Fruit fly (Drosophila melanogaster) whole organism, prepupa: ENCODE data around the gene TfIIFalpha.

Experiments used
- Blimp-1 ChIP-seq: fragments of 200-800 bp; sonication (Bioruptor generic); optimal IDR thresholded peaks from 3 replicates; lab custom pipeline; 2017; ENCODE audit warnings: missing biosample characterization, missing genetic modification characterization, mild to moderate bottlenecking, moderate library complexity, missing genetic modification reagents
- CG10669 ChIP-seq: fragments of 200-800 bp; sonication (Bioruptor generic); optimal IDR thresholded peaks from 3 replicates; lab custom pipeline; 2018; ENCODE audit warnings: missing biosample characterization, mild to moderate bottlenecking, missing genetic modification characterization, moderate library complexity
- CG11294 ChIP-seq: fragments of 200-800 bp; sonication (Bioruptor generic); IDR thresholded peaks from 2 replicates; pipeline ENCODE4 v1.3.6; 2022; ENCODE audit warnings: missing biosample characterization, missing genetic modification characterization
- CG15336 ChIP-seq: fragments of 200-800 bp; sonication (Bioruptor generic); IDR thresholded peaks from 2 replicates; pipeline ENCODE4 v1.3.6; 2022; ENCODE audit warnings: missing biosample characterization, missing genetic modification characterization
- CG1621 ChIP-seq: fragments of 200-800 bp; sonication (Bioruptor generic); optimal IDR thresholded peaks from 3 replicates; lab custom pipeline; 2018; ENCODE audit warnings: missing biosample characterization, mild to moderate bottlenecking, missing genetic modification characterization
- CG16779 ChIP-seq: fragments of 200-800 bp; sonication (Bioruptor generic); optimal IDR thresholded peaks from 3 replicates; lab custom pipeline; 2017; ENCODE audit warnings: missing biosample characterization, mild to moderate bottlenecking, missing genetic modification characterization
- CG3032 ChIP-seq: fragments of 200-800 bp; optimal IDR thresholded peaks from 2 replicates; lab custom pipeline; 2019; ENCODE audit warnings: missing biosample characterization, mild to moderate bottlenecking, missing genetic modification characterization, moderate library complexity
- CG31627 ChIP-seq: fragments of 200-800 bp; sonication (Bioruptor generic); optimal IDR thresholded peaks from 3 replicates; lab custom pipeline; 2016; ENCODE audit warnings: missing biosample characterization, missing genetic modification characterization
- CG32006 ChIP-seq: fragments of 200-800 bp; sonication (Bioruptor generic); optimal IDR thresholded peaks from 3 replicates; lab custom pipeline; 2017; ENCODE audit warnings: missing biosample characterization, mild to moderate bottlenecking, missing genetic modification characterization
- CG3919 ChIP-seq: fragments of 200-800 bp; sonication (Bioruptor generic); optimal IDR thresholded peaks from 3 replicates; lab custom pipeline; 2016; ENCODE audit warnings: missing biosample characterization, missing genetic modification characterization
- CG4318 ChIP-seq: fragments of 200-800 bp; sonication (Bioruptor generic); optimal IDR thresholded peaks from 3 replicates; lab custom pipeline; 2017; ENCODE audit warnings: missing biosample characterization, mild to moderate bottlenecking, missing genetic modification characterization
- CG6276 ChIP-seq: fragments of 200-800 bp; sonication (Bioruptor generic); optimal IDR thresholded peaks from 2 replicates; lab custom pipeline; 2017; ENCODE audit warnings: missing biosample characterization, mild to moderate bottlenecking, missing genetic modification characterization
- CG6792 ChIP-seq: fragments of 200-800 bp; sonication (Bioruptor generic); optimal IDR thresholded peaks from 3 replicates; lab custom pipeline; 2016; ENCODE audit warnings: missing biosample characterization, missing genetic modification characterization
- CG6854 ChIP-seq: fragments of 200-800 bp; sonication (Bioruptor generic); optimal IDR thresholded peaks from 2 replicates; lab custom pipeline; 2017; ENCODE audit warnings: missing biosample characterization, mild to moderate bottlenecking, missing genetic modification characterization
- CG7368 ChIP-seq: fragments of 200-800 bp; sonication (Bioruptor generic); optimal IDR thresholded peaks from 3 replicates; lab custom pipeline; 2016; ENCODE audit warnings: missing biosample characterization, missing genetic modification characterization
- CG8119 ChIP-seq: fragments of 200-800 bp; sonication (Bioruptor generic); IDR thresholded peaks from 3 replicates; pipeline ENCODE4 v1.3.6; 2022; ENCODE audit warnings: missing biosample characterization, missing genetic modification characterization
- CG8319 ChIP-seq: fragments of 200-800 bp; sonication (Bioruptor generic); optimal IDR thresholded peaks from 3 replicates; lab custom pipeline; 2016; ENCODE audit warnings: missing biosample characterization, missing genetic modification characterization
- Eip75B ChIP-seq: fragments of 200-800 bp; sonication (Bioruptor generic); optimal IDR thresholded peaks from 3 replicates; lab custom pipeline; 2016; ENCODE audit warnings: missing biosample characterization, missing genetic modification characterization
- Eip78C ChIP-seq: fragments of 200-800 bp; sonication (Bioruptor generic); peaks from one replicate; lab custom pipeline; 2016; ENCODE audit warnings: missing biosample characterization, missing genetic modification characterization
- Ets21C ChIP-seq: fragments of 200-800 bp; sonication (Bioruptor generic); optimal IDR thresholded peaks from 3 replicates; lab custom pipeline; 2016; ENCODE audit warnings: missing biosample characterization, missing genetic modification characterization
- Ets96B ChIP-seq: fragments of 200-800 bp; optimal IDR thresholded peaks from 2 replicates; lab custom pipeline; 2019; ENCODE audit warnings: missing biosample characterization, mild to moderate bottlenecking, missing genetic modification characterization, moderate library complexity
- Gug ChIP-seq: fragments of 200-800 bp; sonication (Bioruptor generic); IDR thresholded peaks from 2 replicates; pipeline ENCODE4 v1.3.6; 2022; ENCODE audit warnings: missing biosample characterization, missing genetic modification characterization
- Hr38 ChIP-seq: sonication (Bioruptor generic); optimal IDR thresholded peaks from 2 replicates; lab custom pipeline; 2016; ENCODE audit warnings: missing biosample characterization, missing genetic modification characterization
- Hr4 ChIP-seq: fragments of 200-800 bp; sonication (Bioruptor generic); optimal IDR thresholded peaks from 3 replicates; lab custom pipeline; 2016; ENCODE audit warnings: missing biosample characterization, missing genetic modification characterization
- Lpt ChIP-seq: fragments of 200-800 bp; sonication (Bioruptor generic); optimal IDR thresholded peaks from 3 replicates; lab custom pipeline; 2016; ENCODE audit warnings: missing biosample characterization, missing genetic modification characterization
- Met ChIP-seq: fragments of 200-800 bp; sonication (Bioruptor generic); optimal IDR thresholded peaks from 3 replicates; lab custom pipeline; 2016; ENCODE audit warnings: missing biosample characterization, missing genetic modification characterization
- OdsH ChIP-seq: fragments of 200-800 bp; sonication (Bioruptor generic); optimal IDR thresholded peaks from 3 replicates; lab custom pipeline; 2016; ENCODE audit warnings: missing biosample characterization, missing genetic modification characterization
- Smox ChIP-seq: fragments of 200-800 bp; sonication (Bioruptor generic); optimal IDR thresholded peaks from 3 replicates; lab custom pipeline; 2016; ENCODE audit warnings: missing biosample characterization, missing genetic modification characterization
- Sox102F ChIP-seq: fragments of 200-800 bp; sonication (Bioruptor generic); optimal IDR thresholded peaks from 2 replicates; lab custom pipeline; 2016; ENCODE audit warnings: missing biosample characterization, mild to moderate bottlenecking, missing genetic modification characterization
- Sox14 ChIP-seq: fragments of 200-800 bp; sonication (Bioruptor generic); optimal IDR thresholded peaks from 3 replicates; lab custom pipeline; 2016; ENCODE audit warnings: missing biosample characterization, missing genetic modification characterization
- Sox15 ChIP-seq: fragments of 200-800 bp; sonication (Bioruptor generic); optimal IDR thresholded peaks from 3 replicates; lab custom pipeline; 2016; ENCODE audit warnings: missing biosample characterization, missing genetic modification characterization
- achi ChIP-seq: fragments of 200-800 bp; sonication (Bioruptor generic); optimal IDR thresholded peaks from 3 replicates; lab custom pipeline; 2016; ENCODE audit warnings: missing biosample characterization, missing genetic modification characterization
- cyc ChIP-seq: fragments of 200-800 bp; sonication (Bioruptor generic); optimal IDR thresholded peaks from 3 replicates; lab custom pipeline; 2016; ENCODE audit warnings: missing biosample characterization, missing genetic modification characterization
- dac ChIP-seq: fragments of 200-800 bp; sonication (Bioruptor generic); optimal IDR thresholded peaks from 2 replicates; lab custom pipeline; 2017; ENCODE audit warnings: missing biosample characterization, mild to moderate bottlenecking, missing genetic modification characterization
- dsx ChIP-seq: fragments of 200-800 bp; optimal IDR thresholded peaks from 3 replicates; lab custom pipeline; 2019; ENCODE audit warnings: missing biosample characterization, mild to moderate bottlenecking, missing genetic modification characterization, moderate library complexity; ENCODE audit not compliant: poor library complexity, severe bottlenecking
- eg ChIP-seq: fragments of 200-800 bp; sonication (Bioruptor generic); IDR thresholded peaks from 3 replicates; pipeline ENCODE4 v1.3.6; 2022; ENCODE audit warnings: missing biosample characterization, missing genetic modification characterization
- fd59A ChIP-seq: fragments of 200-800 bp; sonication (Bioruptor generic); optimal IDR thresholded peaks from 2 replicates; lab custom pipeline; 2017; ENCODE audit warnings: missing biosample characterization, mild to moderate bottlenecking, missing genetic modification characterization, missing genetic modification reagents
- fd85E ChIP-seq: fragments of 200-800 bp; sonication (Bioruptor generic); optimal IDR thresholded peaks from 3 replicates; lab custom pipeline; 2016; ENCODE audit warnings: missing biosample characterization, missing genetic modification characterization
- fkh ChIP-seq: fragments of 200-800 bp; sonication (Bioruptor generic); optimal IDR thresholded peaks from 3 replicates; lab custom pipeline; 2017; ENCODE audit warnings: missing biosample characterization, mild to moderate bottlenecking, missing genetic modification characterization, moderate library complexity
- lz ChIP-seq: fragments of 200-800 bp; sonication (Bioruptor generic); optimal IDR thresholded peaks from 3 replicates; lab custom pipeline; 2016; ENCODE audit warnings: missing biosample characterization, missing genetic modification characterization
- pdm3 ChIP-seq: fragments of 200-800 bp; sonication (Bioruptor generic); optimal IDR thresholded peaks from 3 replicates; lab custom pipeline; 2016; ENCODE audit warnings: missing biosample characterization, missing genetic modification characterization
- salr ChIP-seq, 2 experiments: fragments of 200-800 bp; sonication (Bioruptor generic); optimal IDR thresholded peaks; 3 replicates each; lab custom pipeline; 2016 to 2018; ENCODE audit warnings: missing biosample characterization in 2 of 2, missing genetic modification characterization in 2 of 2, mild to moderate bottlenecking in 1 of 2
- spab ChIP-seq: fragments of 200-800 bp; sonication (Bioruptor generic); optimal IDR thresholded peaks from 2 replicates; lab custom pipeline; 2017; ENCODE audit warnings: missing biosample characterization, mild to moderate bottlenecking, missing genetic modification characterization, missing genetic modification reagents
- ss ChIP-seq, 2 experiments: fragments of 200-800 bp; sonication (Bioruptor generic); optimal IDR thresholded peaks; 2 replicates in 1 of 2; 3 replicates in 1 of 2; lab custom pipeline; 2017 to 2018; ENCODE audit warnings: mild to moderate bottlenecking in 2 of 2, missing biosample characterization in 2 of 2, missing genetic modification characterization in 2 of 2, moderate library complexity in 1 of 2
- svp ChIP-seq: fragments of 200-800 bp; sonication (Bioruptor generic); peaks from one replicate; lab custom pipeline; 2016; ENCODE audit warnings: missing biosample characterization, missing genetic modification characterization
- topi ChIP-seq: fragments of 200-800 bp; sonication (Bioruptor generic); optimal IDR thresholded peaks from 3 replicates; lab custom pipeline; 2016; ENCODE audit warnings: missing biosample characterization, missing genetic modification characterization
- vri ChIP-seq: fragments of 200-800 bp; sonication (Bioruptor generic); optimal IDR thresholded peaks from 3 replicates; lab custom pipeline; 2016; ENCODE audit warnings: missing biosample characterization, mild to moderate bottlenecking, missing genetic modification characterization

TfIIFalpha gene

DNA sequence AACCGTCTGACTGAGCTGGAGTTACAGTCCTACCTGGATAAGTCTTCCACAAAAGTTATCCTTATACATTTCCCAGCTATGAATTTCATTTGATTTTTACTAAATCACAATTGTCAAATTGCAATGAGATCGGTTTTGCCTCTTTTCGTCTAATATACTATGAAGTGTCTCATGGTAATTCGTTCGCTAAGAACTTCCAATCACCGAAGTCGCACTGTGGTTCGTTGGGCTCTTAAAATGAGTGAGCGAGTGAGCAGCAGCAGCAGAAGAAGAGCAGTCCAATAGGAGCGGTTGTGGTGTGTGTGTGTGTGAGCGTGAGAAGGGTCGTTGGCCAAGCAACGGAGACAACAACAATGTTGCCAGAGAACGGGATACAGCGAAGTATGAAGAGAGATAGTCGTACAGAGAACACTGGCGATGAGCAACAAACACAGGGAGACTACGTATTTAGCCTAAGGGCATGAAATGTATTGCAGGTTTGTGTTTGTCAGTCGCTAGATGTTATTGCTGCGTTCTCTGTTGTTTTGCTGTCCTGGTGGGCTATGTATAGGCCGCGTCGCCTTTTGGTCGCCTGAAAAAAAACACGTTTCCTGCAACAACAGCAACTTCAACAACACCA lies 43.8 kb downstream of the TfIIFalpha start (continued):
- TF ChIP-seq Eip78C (GFP tag; lab: Kevin White, UChicago) (peak; percentile 99), Sox102F (GFP tag; lab: Kevin White, UChicago) (peak; percentile 98), lz (GFP tag; lab: Kevin White, UChicago) (peak; percentile 98), Gug (GFP tag; lab: Robert Waterston, UW) (peak; percentile 89), CG10669 (GFP tag; lab: Kevin White, UChicago) (peak; percentile 97), CG3032 (tag; lab: Kevin White, UChicago) (peak; percentile 95), CG4318 (GFP tag; lab: Kevin White, UChicago) (peak; percentile 89), Sox15 (GFP tag; lab: Kevin White, UChicago) (peak; percentile 96), CG15336 (GFP tag; lab: Robert Waterston, UW) (peak; percentile 92), Blimp-1 (GFP tag; lab: Kevin White, UChicago) (peak; percentile 86), CG6276 (GFP tag; lab: Kevin White, UChicago) (peak; percentile 88), Hr4 (GFP tag; lab: Kevin White, UChicago) (peak; percentile 94), CG16779 (tag; lab: Kevin White, UChicago) (peak; percentile 94), CG31627 (GFP tag; lab: Kevin White, UChicago) (peak; percentile 98), pdm3 (GFP tag; lab: Kevin White, UChicago) (peak; percentile 98)

dm6 chr3R:6425454-6426156 lies 45.3 kb downstream of the TfIIFalpha start:
- TF ChIP-seq salr (GFP tag; optimal IDR thresholded peaks at IDR 0.05; lab: Kevin White, UChicago) (peak in 1 of 2 experiments; percentile 74), CG7368 (GFP tag; lab: Kevin White, UChicago) (peak; percentile 14), spab (GFP tag; lab: Kevin White, UChicago) (no peak), CG8319 (GFP tag; lab: Kevin White, UChicago) (no peak), Sox14 (peak; percentile 71), Met (GFP tag; lab: Kevin White, UChicago) (peak; percentile 72), pdm3 (GFP tag; lab: Kevin White, UChicago) (peak; percentile 37), topi (GFP tag; lab: Kevin White, UChicago) (peak; percentile 63), CG31627 (GFP tag; lab: Kevin White, UChicago) (peak; percentile 54), CG8119 (GFP tag; lab: Robert Waterston, UW) (peak; percentile 51), CG1621 (tag; lab: Kevin White, UChicago) (no peak), fd85E (GFP tag; lab: Kevin White, UChicago) (no peak), CG3032 (tag; lab: Kevin White, UChicago) (peak; percentile 7), CG6854 (GFP tag; lab: Kevin White, UChicago) (no peak), dac (GFP tag; lab: Kevin White, UChicago) (no peak), Eip75B (peak; percentile 24), vri (GFP tag; lab: Kevin White, UChicago) (peak; percentile 46), ss (GFP tag; optimal IDR thresholded peaks at IDR 0.05; lab: Kevin White, UChicago) (peak in 1 of 2 experiments; percentile 29), Eip78C (GFP tag; lab: Kevin White, UChicago) (peak; percentile 82), Smox (GFP tag; lab: Kevin White, UChicago) (peak; percentile 54), Ets96B (tag; lab: Kevin White, UChicago) (peak; percentile 39), fkh (GFP tag; lab: Kevin White, UChicago) (no peak), fd59A (GFP tag; lab: Kevin White, UChicago) (no peak), OdsH (GFP tag; lab: Kevin White, UChicago) (peak; percentile 51), Ets21C (GFP tag; lab: Kevin White, UChicago) (peak; percentile 40), cyc (GFP tag; lab: Kevin White, UChicago) (peak; percentile 49), eg (no peak), svp (GFP tag; lab: Kevin White, UChicago) (peak; percentile 64), achi (peak; percentile 40), CG3919 (GFP tag; lab: Kevin White, UChicago) (peak; percentile 35), Hr38 (GFP tag; lab: Kevin White, UChicago) (no peak), CG11294 (GFP tag; lab: Robert Waterston, UW) (no peak; the same call in 1 of the 2 replicates), CG32006 (GFP tag; lab: Kevin White, UChicago) (peak; percentile 75), CG6792 (GFP tag; lab: Kevin White, UChicago) (peak; percentile 38), dsx (no peak), Lpt (peak; percentile 57), CG4318 (GFP tag; lab: Kevin White, UChicago) (peak; percentile 54), lz (GFP tag; lab: Kevin White, UChicago) (peak; percentile 53)
